Worm (Caenorhabditis elegans): ENCODE data around the gene T05B9.2.

DNA sequence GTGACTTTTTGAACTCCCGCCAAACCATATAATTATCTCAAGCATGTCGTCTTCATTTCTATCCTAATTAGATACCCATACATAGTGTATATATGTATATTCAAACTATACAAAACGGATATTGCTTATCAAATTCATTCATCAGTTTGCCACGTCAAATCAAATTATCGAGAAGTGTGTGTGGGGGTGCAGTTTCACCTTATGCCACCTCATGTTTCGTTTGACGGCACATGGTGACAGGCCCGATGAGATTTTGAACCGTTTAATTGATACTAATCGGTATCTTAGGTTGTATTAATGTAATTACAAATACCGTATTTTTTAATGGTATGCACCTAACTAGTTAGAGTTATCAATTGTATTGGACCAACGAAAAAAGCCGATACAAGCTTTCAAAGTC, 29.1 kb downstream of the T05B9.2 start:
- TF ChIP-seq ztf-29 (GFP tag; IDR thresholded peaks at IDR 0.05) (no peak), ref-1 (GFP tag; conservative IDR thresholded peaks at IDR 0.05) (no peak), klf-2 (GFP tag; conservative IDR thresholded peaks at IDR 0.05) (no peak)

All from whole organism, midembryonic.